Fruit fly (Drosophila melanogaster) whole organism, adult: ENCODE measurements around the gene CG9391.
A peak's percentile ranks its signal among the peaks of the same experiment; 100 is the strongest.

Source experiments
- CG11617 ChIP-seq: fragments of 200-800 bp; sonication (Bioruptor generic); optimal IDR thresholded peaks from 2 replicates; lab custom pipeline; 2017; ENCODE audit warnings: mild to moderate bottlenecking, missing biosample characterization, missing genetic modification reagents, missing genetic modification characterization
- CG12768 ChIP-seq: fragments of 200-800 bp; sonication (Bioruptor generic); optimal IDR thresholded peaks from 2 replicates; lab custom pipeline; 2017; ENCODE audit warnings: missing biosample characterization, missing genetic modification characterization, mild to moderate bottlenecking, moderate library complexity, missing genetic modification reagents
- CG14711 ChIP-seq: fragments of 200-800 bp; sonication (Bioruptor generic); optimal IDR thresholded peaks from 2 replicates; lab custom pipeline; 2018; ENCODE audit warnings: missing biosample characterization, mild to moderate bottlenecking, missing genetic modification characterization, moderate library complexity
- CG1620 ChIP-seq: fragments of 200-800 bp; sonication (Bioruptor generic); optimal IDR thresholded peaks from 2 replicates; lab custom pipeline; 2016; ENCODE audit warnings: missing biosample characterization, missing genetic modification characterization
- CG33017 ChIP-seq: fragments of 200-800 bp; sonication (Bioruptor generic); optimal IDR thresholded peaks from 2 replicates; lab custom pipeline; 2018; ENCODE audit warnings: missing biosample characterization, mild to moderate bottlenecking, missing genetic modification characterization, moderate library complexity
- CG5204 ChIP-seq: fragments of 200-800 bp; sonication (Bioruptor generic); optimal IDR thresholded peaks from 2 replicates; lab custom pipeline; 2016; ENCODE audit warnings: missing biosample characterization, missing genetic modification characterization
- CG7045 ChIP-seq: fragments of 200-800 bp; sonication (Bioruptor generic); optimal IDR thresholded peaks from 2 replicates; lab custom pipeline; 2017; ENCODE audit warnings: missing biosample characterization, mild to moderate bottlenecking, missing genetic modification characterization
- CG7101 ChIP-seq: fragments of 200-800 bp; sonication (Bioruptor generic); optimal IDR thresholded peaks from 2 replicates; lab custom pipeline; 2018; ENCODE audit warnings: missing biosample characterization, mild to moderate bottlenecking, missing genetic modification characterization, moderate library complexity
- Clk ChIP-seq: fragments of 200-800 bp; sonication (Bioruptor generic); optimal IDR thresholded peaks from 2 replicates; lab custom pipeline; 2017; ENCODE audit warnings: missing biosample characterization, missing genetic modification characterization
- Crg-1 ChIP-seq: fragments of 200-800 bp; sonication (Bioruptor generic); optimal IDR thresholded peaks from 2 replicates; lab custom pipeline; 2016; ENCODE audit warnings: missing biosample characterization, missing genetic modification characterization
- Hr96 ChIP-seq: fragments of 200-800 bp; sonication (Bioruptor generic); optimal IDR thresholded peaks from 2 replicates; lab custom pipeline; 2016; ENCODE audit warnings: missing biosample characterization, missing genetic modification characterization
- Mnt ChIP-seq: fragments of 200-800 bp; sonication (Bioruptor generic); optimal IDR thresholded peaks from 2 replicates; lab custom pipeline; 2016; ENCODE audit warnings: missing biosample characterization, mild to moderate bottlenecking, missing genetic modification characterization
- bab1 ChIP-seq: fragments of 200-800 bp; sonication (Bioruptor generic); optimal IDR thresholded peaks from 3 replicates; lab custom pipeline; 2019; ENCODE audit warnings: missing biosample characterization, mild to moderate bottlenecking, missing genetic modification characterization, moderate library complexity
- cic ChIP-seq: fragments of 200-800 bp; sonication (Bioruptor generic); optimal IDR thresholded peaks from 2 replicates; lab custom pipeline; 2017; ENCODE audit warnings: missing biosample characterization, mild to moderate bottlenecking, missing genetic modification characterization, moderate library complexity
- cnc ChIP-seq, 2 experiments: fragments of >200 bp; optimal IDR thresholded peaks; 2 replicates each; lab custom pipeline; 2017
- kay ChIP-seq: fragments of 200-800 bp; sonication (Bioruptor generic); peaks from one replicate; lab custom pipeline; 2016; ENCODE audit warnings: missing biosample characterization, missing genetic modification characterization, borderline replicate concordance
- ovo ChIP-seq: fragments of 200-800 bp; sonication (Bioruptor generic); optimal IDR thresholded peaks from 2 replicates; lab custom pipeline; 2016; ENCODE audit warnings: missing biosample characterization, missing genetic modification characterization
- pad ChIP-seq: fragments of 200-800 bp; sonication (Bioruptor generic); optimal IDR thresholded peaks from 3 replicates; lab custom pipeline; 2017; ENCODE audit warnings: missing biosample characterization, missing genetic modification characterization, mild to moderate bottlenecking, moderate library complexity, missing genetic modification reagents
- tj ChIP-seq: fragments of 200-800 bp; sonication (Bioruptor generic); optimal IDR thresholded peaks from 3 replicates; lab custom pipeline; 2017; ENCODE audit warnings: missing biosample characterization, mild to moderate bottlenecking, missing genetic modification characterization, moderate library complexity
- toe ChIP-seq: fragments of 200-800 bp; sonication (Bioruptor generic); optimal IDR thresholded peaks from 2 replicates; lab custom pipeline; 2016; ENCODE audit warnings: missing biosample characterization, missing genetic modification characterization

The CG9391 gene

dm6 chr3L:21294202-21294601 lies 26.1 kb upstream of the CG9391 start, which contains the start of gene Cpr78Cb:
Gene Cpr78Cb, plus strand, starts transcription at chr3L:21294492.
- no peak for TF ChIP-seq bab1
- TF ChIP-seq tj (GFP tag; lab: Kevin White, UChicago) = no peak
- no peak for TF ChIP-seq cnc (optimal IDR thresholded peaks at IDR 0.05; lab: Kevin White, UChicago)
- no peak for TF ChIP-seq CG14711
- no peak for TF ChIP-seq CG1620 (GFP tag; lab: Kevin White, UChicago)
- no peak for TF ChIP-seq pad (GFP tag; lab: Kevin White, UChicago)
- no peak for TF ChIP-seq kay
- TF ChIP-seq Mnt = no peak
- no peak for TF ChIP-seq CG5204
- TF ChIP-seq CG11617 = no peak

- no peak for TF ChIP-seq CG12768 (GFP tag; lab: Kevin White, UChicago)
- no peak for TF ChIP-seq CG33017 (tag; lab: Kevin White, UChicago)
- no peak for TF ChIP-seq toe (GFP tag; lab: Kevin White, UChicago)
- no peak for TF ChIP-seq cic (GFP tag; lab: Kevin White, UChicago)
- no peak for TF ChIP-seq pad (GFP tag; lab: Kevin White, UChicago)
- TF ChIP-seq CG11617 = no peak
- TF ChIP-seq tj (GFP tag; lab: Kevin White, UChicago) = no peak
- TF ChIP-seq ovo = no peak
- TF ChIP-seq Clk (GFP tag; lab: Kevin White, UChicago) = no peak
Measured at dm6 chr3L:21292700-21293099, 24.6 kb upstream of the CG9391 start, which contains the start of gene Cpr78Ca. Gene Cpr78Ca, minus strand, starts transcription at chr3L:21292800.

dm6 chr3L:21291055-21291454 lies 22.9 kb upstream of the CG9391 start:
- TF ChIP-seq CG14711 (no peak), cnc (optimal IDR thresholded peaks at IDR 0.05; lab: Kevin White, UChicago) (no peak), tj (GFP tag; lab: Kevin White, UChicago) (no peak), Mnt (no peak), CG1620 (GFP tag; lab: Kevin White, UChicago) (no peak), ovo (no peak), CG7101 (tag; lab: Kevin White, UChicago) (no peak), cic (GFP tag; lab: Kevin White, UChicago) (no peak), Crg-1 (GFP tag; lab: Kevin White, UChicago) (no peak), kay (no peak), pad (GFP tag; lab: Kevin White, UChicago) (no peak), toe (GFP tag; lab: Kevin White, UChicago) (no peak)

- TF ChIP-seq CG33017 (tag; lab: Kevin White, UChicago) (no peak), Clk (GFP tag; lab: Kevin White, UChicago) (no peak), cic (GFP tag; lab: Kevin White, UChicago) (no peak), Mnt (no peak), cnc (optimal IDR thresholded peaks at IDR 0.05; lab: Kevin White, UChicago) (no peak), kay (no peak), tj (GFP tag; lab: Kevin White, UChicago) (no peak), ovo (no peak), CG11617 (no peak), CG7101 (tag; lab: Kevin White, UChicago) (no peak), bab1 (no peak), CG1620 (GFP tag; lab: Kevin White, UChicago) (no peak), Crg-1 (GFP tag; lab: Kevin White, UChicago) (no peak), Hr96 (GFP tag; lab: Kevin White, UChicago) (no peak), CG7045 (GFP tag; lab: Kevin White, UChicago) (no peak)
Measured at dm6 chr3L:21290336-21290735, 22.2 kb upstream of the CG9391 start.

dm6 chr3L:21285639-21286338 lies 17.7 kb upstream of the CG9391 start, which contains the start of the genes CG12974 and pzg:
Gene CG12974, minus strand, starts transcription at chr3L:21285962.
Gene pzg, plus strand, starts transcription at chr3L:21286099.
- TF ChIP-seq CG11617 (peak; percentile 84), CG7045 (GFP tag; lab: Kevin White, UChicago) (peak; percentile 70), Hr96 (GFP tag; lab: Kevin White, UChicago) (peak; percentile 66), CG1620 (GFP tag; lab: Kevin White, UChicago) (peak; percentile 84), tj (GFP tag; lab: Kevin White, UChicago) (peak; percentile 73), Clk (GFP tag; lab: Kevin White, UChicago) (peak; percentile 65), cnc (optimal IDR thresholded peaks at IDR 0.05; lab: Kevin White, UChicago) (no peak), toe (GFP tag; lab: Kevin White, UChicago) (peak; percentile 77), CG5204 (no peak), CG14711 (peak; percentile 58), CG33017 (tag; lab: Kevin White, UChicago) (peak; percentile 46), pad (GFP tag; lab: Kevin White, UChicago) (peak; percentile 77), CG7101 (tag; lab: Kevin White, UChicago) (peak; percentile 70), CG12768 (GFP tag; lab: Kevin White, UChicago) (no peak), ovo (peak; percentile 58), Mnt (peak; percentile 77), cic (GFP tag; lab: Kevin White, UChicago) (no peak), bab1 (peak; percentile 97), kay (no peak), Crg-1 (GFP tag; lab: Kevin White, UChicago) (peak; percentile 50)
